Fruit fly (Drosophila melanogaster) whole organism, adult: ENCODE data around the gene CG15517.

Experiments
- Crg-1 ChIP-seq: fragments of 200-800 bp; sonication (Bioruptor generic); optimal IDR thresholded peaks from 2 replicates; lab custom pipeline; 2016; ENCODE audit warnings: missing biosample characterization, missing genetic modification characterization
- tj ChIP-seq: fragments of 200-800 bp; sonication (Bioruptor generic); optimal IDR thresholded peaks from 3 replicates; lab custom pipeline; 2017; ENCODE audit warnings: missing biosample characterization, mild to moderate bottlenecking, missing genetic modification characterization, moderate library complexity

DNA sequence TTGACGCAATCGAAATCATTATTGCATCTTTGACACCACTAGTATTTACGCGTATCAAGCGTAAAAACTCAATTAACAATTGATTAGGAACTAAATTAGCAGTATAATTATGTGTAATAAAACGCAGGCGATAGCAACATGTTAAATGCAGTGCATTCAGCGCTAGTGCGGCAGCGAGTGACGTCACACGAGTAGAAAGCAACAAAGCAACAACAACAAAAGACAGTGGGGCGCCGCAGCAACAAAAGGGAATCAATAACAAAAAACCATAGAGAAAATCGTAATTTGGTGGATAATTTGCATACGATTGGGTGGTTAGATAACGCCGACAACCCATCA, 34.3 kb downstream of the CG15517 start, which contains the start of gene CG34133:
- TF ChIP-seq tj: no peak
- TF ChIP-seq Crg-1 (GFP tag; lab: Kevin White, UChicago): no peak
